Fruit fly (Drosophila melanogaster): ENCODE results near the gene MtnA.

MtnA gene

DNA sequence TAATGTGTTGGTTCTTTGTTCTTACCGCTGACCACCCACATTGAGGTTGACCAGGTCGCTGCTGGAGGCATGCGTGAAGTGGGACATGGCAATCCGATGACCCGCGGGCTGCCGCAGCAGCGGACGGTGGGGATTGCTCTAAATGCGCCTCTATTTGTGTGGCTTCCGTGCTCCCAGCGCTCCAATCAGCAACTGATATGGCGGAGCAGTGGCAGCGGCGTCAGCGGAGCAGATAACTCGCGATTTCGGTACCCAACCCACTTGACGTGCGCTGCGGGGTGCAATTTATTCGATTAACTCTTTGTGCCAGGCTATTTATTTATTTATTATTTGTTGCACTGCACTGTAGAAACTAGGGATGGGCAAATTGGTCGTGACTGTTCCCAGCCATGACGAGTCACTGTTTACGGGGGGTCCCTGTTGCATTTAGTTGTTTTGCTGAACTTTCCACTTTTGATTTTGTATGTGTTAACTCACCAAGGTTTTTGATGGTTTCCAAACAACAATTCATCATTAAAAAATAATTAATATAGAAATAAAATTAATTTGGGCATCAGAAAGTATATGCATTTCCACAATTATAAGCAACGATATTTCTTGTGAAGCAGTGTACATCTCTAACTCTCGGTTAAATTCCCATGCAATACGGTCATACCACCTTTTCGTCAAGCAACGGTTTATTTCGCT lies 16.6 kb upstream of the MtnA start, which contains the start of the genes CG9467 and CG8526 (continued):
- TF ChIP-seq sd (tag; optimal IDR thresholded peaks at IDR 0.05): no peak
- TF ChIP-seq Ptx1 (GFP tag; IDR thresholded peaks at IDR 0.05): peak; percentile 67; the same call in 1 of the 2 replicates
- TF ChIP-seq CG3163 (GFP tag; optimal IDR thresholded peaks at IDR 0.05): no peak
- peak; percentile 15 for TF ChIP-seq CG8944 (GFP tag; optimal IDR thresholded peaks at IDR 0.05)
- TF ChIP-seq CG14014 (GFP tag; IDR thresholded peaks at IDR 0.05): 0 out of 2 replicates have a peak, but pooled peaks have one; percentile 38
- no peak for TF ChIP-seq jing (GFP tag; optimal IDR thresholded peaks at IDR 0.05)
- TF ChIP-seq psq (GFP tag; optimal IDR thresholded peaks at IDR 0.05): no peak
- peak; percentile 33 for TF ChIP-seq CG4854 (GFP tag; optimal IDR thresholded peaks at IDR 0.05)
- TF ChIP-seq CG2116 (GFP tag; optimal IDR thresholded peaks at IDR 0.05): peak; percentile 77
- TF ChIP-seq CG12391 (tag; optimal IDR thresholded peaks at IDR 0.05): peak; percentile 82
- TF ChIP-seq Ets97D (GFP tag; optimal IDR thresholded peaks at IDR 0.05): peak; percentile 43
- TF ChIP-seq Fer1 (GFP tag; optimal IDR thresholded peaks at IDR 0.05): peak; percentile 53
- TF ChIP-seq CG33557 (GFP tag; optimal IDR thresholded peaks at IDR 0.05): peak; percentile 47
- TF ChIP-seq sug (tag; optimal IDR thresholded peaks at IDR 0.05): peak; percentile 100
- TF ChIP-seq CG34376 (GFP tag; optimal IDR thresholded peaks at IDR 0.05): peak; percentile 29
- TF ChIP-seq Hr78 (GFP tag; optimal IDR thresholded peaks at IDR 0.05): no peak
- no peak for TF ChIP-seq da (GFP tag; optimal IDR thresholded peaks at IDR 0.05)
- no peak for TF ChIP-seq her (GFP tag; optimal IDR thresholded peaks at IDR 0.05)
- no peak for TF ChIP-seq tio (GFP tag; optimal IDR thresholded peaks at IDR 0.05)
- TF ChIP-seq CG13296 (GFP tag; optimal IDR thresholded peaks at IDR 0.05): no peak
- no peak for TF ChIP-seq ash1 (GFP tag; optimal IDR thresholded peaks at IDR 0.05)
- no peak for TF ChIP-seq nom (GFP tag; optimal IDR thresholded peaks at IDR 0.05)
- no peak for TF ChIP-seq sr (GFP tag; IDR thresholded peaks at IDR 0.05)
- TF ChIP-seq ewg (GFP tag; optimal IDR thresholded peaks at IDR 0.05): no peak
- TF ChIP-seq NC2α (GFP tag; optimal IDR thresholded peaks at IDR 0.05): no peak
- peak; percentile 79 for TF ChIP-seq ind (GFP tag; optimal IDR thresholded peaks at IDR 0.05)
- peak; percentile 24; the same call in 1 of the 2 replicates for TF ChIP-seq crol (GFP tag; IDR thresholded peaks at IDR 0.05)
- peak; percentile 65; the same call in 1 of the 2 replicates for TF ChIP-seq vvl (GFP tag; IDR thresholded peaks at IDR 0.05)
- no peak for TF ChIP-seq CG18764 (GFP tag; optimal IDR thresholded peaks at IDR 0.05)
- no peak for TF ChIP-seq fu2 (GFP tag; optimal IDR thresholded peaks at IDR 0.05)
- no peak for TF ChIP-seq abd-A (tag; optimal IDR thresholded peaks at IDR 0.05)
- peak; percentile 61 for TF ChIP-seq ssp (GFP tag; IDR thresholded peaks at IDR 0.05)
- TF ChIP-seq CG4820 (GFP tag; optimal IDR thresholded peaks at IDR 0.05): peak; percentile 67
- TF ChIP-seq CG14441 (GFP tag; IDR thresholded peaks at IDR 0.05): peak; percentile 58
- TF ChIP-seq HLH54F (GFP tag; optimal IDR thresholded peaks at IDR 0.05): peak; percentile 30
- peak; percentile 85 for TF ChIP-seq CG9797 (GFP tag; optimal IDR thresholded peaks at IDR 0.05)
- TF ChIP-seq CG33213 (GFP tag; optimal IDR thresholded peaks at IDR 0.05): peak; percentile 16
- TF ChIP-seq ro (GFP tag; IDR thresholded peaks at IDR 0.05): no peak
- no peak for TF ChIP-seq z (GFP tag; IDR thresholded peaks at IDR 0.05)
- peak; percentile 73 for TF ChIP-seq vnd (GFP tag; IDR thresholded peaks at IDR 0.05; ENCODE audit: partially characterized antibody)
- 0 out of 2 replicates have a peak, but pooled peaks have one; percentile 29 for TF ChIP-seq CG11247 (GFP tag; IDR thresholded peaks at IDR 0.05)
- no peak for TF ChIP-seq p53 (GFP tag; optimal IDR thresholded peaks at IDR 0.05)
- TF ChIP-seq CG17802 (tag; optimal IDR thresholded peaks at IDR 0.05): no peak
- peak; percentile 23 for TF ChIP-seq CG1233 (GFP tag; optimal IDR thresholded peaks at IDR 0.05)
- no peak for TF ChIP-seq jumu (GFP tag; optimal IDR thresholded peaks at IDR 0.05)
- TF ChIP-seq ato (GFP tag; IDR thresholded peaks at IDR 0.05; ENCODE audit: partially characterized antibody): no peak
- TF ChIP-seq tin (GFP tag; optimal IDR thresholded peaks at IDR 0.05): peak; percentile 76
- TF ChIP-seq Hr51 (GFP tag; optimal IDR thresholded peaks at IDR 0.05): no peak
- TF ChIP-seq CG12155 (GFP tag; optimal IDR thresholded peaks at IDR 0.05): peak; percentile 59
- TF ChIP-seq CG3995 (GFP tag; optimal IDR thresholded peaks at IDR 0.05): peak; percentile 99
